Worm (Caenorhabditis elegans): ENCODE results near the gene sre-12.

sre-12 gene

ce11 chrV:6976047-6976446 is 2.9 kb downstream of the sre-12 start, which contains the start of gene srx-16:
srx-16 (plus strand) TSS chrV:6976347.
- TF ChIP-seq flt-1 (GFP tag; IDR thresholded peaks at IDR 0.05): no peak
- no peak for TF ChIP-seq med-1 (GFP tag; optimal IDR thresholded peaks at IDR 0.05; ENCODE audit: insufficient read depth)
- TF ChIP-seq tab-1 (GFP tag; IDR thresholded peaks at IDR 0.05): no peak
- TF ChIP-seq ref-1 (GFP tag; conservative IDR thresholded peaks at IDR 0.05): no peak
- TF ChIP-seq cog-1 (tag; optimal IDR thresholded peaks at IDR 0.05): no peak
- no peak for TF ChIP-seq ztf-23 (GFP tag; IDR thresholded peaks at IDR 0.05)
- TF ChIP-seq klf-2 (GFP tag; conservative IDR thresholded peaks at IDR 0.05): no peak
- TF ChIP-seq ztf-29 (GFP tag; IDR thresholded peaks at IDR 0.05): no peak
- no peak for TF ChIP-seq T22C8.4 (GFP tag; IDR thresholded peaks at IDR 0.05)

- no peak for TF ChIP-seq med-1 (GFP tag; optimal IDR thresholded peaks at IDR 0.05; ENCODE audit: insufficient read depth)
- TF ChIP-seq flt-1 (GFP tag; IDR thresholded peaks at IDR 0.05): no peak
- no peak for TF ChIP-seq ztf-23 (GFP tag; IDR thresholded peaks at IDR 0.05)
- no peak for TF ChIP-seq klf-2 (GFP tag; conservative IDR thresholded peaks at IDR 0.05)
- TF ChIP-seq ref-1 (GFP tag; conservative IDR thresholded peaks at IDR 0.05): no peak
- TF ChIP-seq tab-1 (GFP tag; IDR thresholded peaks at IDR 0.05): no peak
- TF ChIP-seq T22C8.4 (GFP tag; IDR thresholded peaks at IDR 0.05): no peak
- TF ChIP-seq ztf-29 (GFP tag; IDR thresholded peaks at IDR 0.05): no peak
- no peak for TF ChIP-seq cog-1 (tag; optimal IDR thresholded peaks at IDR 0.05)
Observed at ce11 chrV:6971567-6971966, 7.4 kb downstream of the sre-12 start, which contains the start of gene srx-59. srx-59 (plus strand) TSS chrV:6971867.

ce11 chrV:6969950-6970532 is 8.9 kb downstream of the sre-12 start, which contains the start of gene ptr-15:
ptr-15 (minus strand) TSS chrV:6970000.
- TF ChIP-seq med-1 (GFP tag; optimal IDR thresholded peaks at IDR 0.05; ENCODE audit: insufficient read depth) (no peak), flt-1 (GFP tag; IDR thresholded peaks at IDR 0.05) (no peak), ztf-29 (GFP tag; IDR thresholded peaks at IDR 0.05) (no peak)

- TF ChIP-seq ref-1 (GFP tag; conservative IDR thresholded peaks at IDR 0.05) (no peak), med-1 (GFP tag; optimal IDR thresholded peaks at IDR 0.05; ENCODE audit: insufficient read depth) (no peak), tab-1 (GFP tag; IDR thresholded peaks at IDR 0.05) (no peak), klf-2 (GFP tag; conservative IDR thresholded peaks at IDR 0.05) (no peak), flt-1 (GFP tag; IDR thresholded peaks at IDR 0.05) (no peak), T22C8.4 (GFP tag; IDR thresholded peaks at IDR 0.05) (no peak), ztf-23 (GFP tag; IDR thresholded peaks at IDR 0.05) (no peak), cog-1 (tag; optimal IDR thresholded peaks at IDR 0.05) (no peak), ztf-29 (GFP tag; IDR thresholded peaks at IDR 0.05) (no peak)
Observed at ce11 chrV:6956237-6956636, 22.7 kb downstream of the sre-12 start, which contains the start of gene mec-1. mec-1 (plus strand) TSS chrV:6956537.

ce11 chrV:6953797-6954196 is 25.1 kb downstream of the sre-12 start, which contains the start of gene srg-31:
srg-31 (minus strand) TSS chrV:6953897.
- no peak for TF ChIP-seq ztf-29 (GFP tag; IDR thresholded peaks at IDR 0.05)
- TF ChIP-seq tab-1 (GFP tag; IDR thresholded peaks at IDR 0.05): no peak
- TF ChIP-seq med-1 (GFP tag; optimal IDR thresholded peaks at IDR 0.05; ENCODE audit: insufficient read depth): no peak
- no peak for TF ChIP-seq flt-1 (GFP tag; IDR thresholded peaks at IDR 0.05)
- no peak for TF ChIP-seq klf-2 (GFP tag; conservative IDR thresholded peaks at IDR 0.05)
- TF ChIP-seq ztf-23 (GFP tag; IDR thresholded peaks at IDR 0.05): no peak
- no peak for TF ChIP-seq ref-1 (GFP tag; conservative IDR thresholded peaks at IDR 0.05)
- no peak for TF ChIP-seq T22C8.4 (GFP tag; IDR thresholded peaks at IDR 0.05)
- TF ChIP-seq cog-1 (tag; optimal IDR thresholded peaks at IDR 0.05): no peak

- TF ChIP-seq T22C8.4 (GFP tag; IDR thresholded peaks at IDR 0.05): no peak
- no peak for TF ChIP-seq cog-1 (tag; optimal IDR thresholded peaks at IDR 0.05)
- no peak for TF ChIP-seq flt-1 (GFP tag; IDR thresholded peaks at IDR 0.05)
- no peak for TF ChIP-seq ztf-29 (GFP tag; IDR thresholded peaks at IDR 0.05)
- no peak for TF ChIP-seq ref-1 (GFP tag; conservative IDR thresholded peaks at IDR 0.05)
- no peak for TF ChIP-seq tab-1 (GFP tag; IDR thresholded peaks at IDR 0.05)
- no peak for TF ChIP-seq med-1 (GFP tag; optimal IDR thresholded peaks at IDR 0.05; ENCODE audit: insufficient read depth)
- TF ChIP-seq klf-2 (GFP tag; conservative IDR thresholded peaks at IDR 0.05): no peak
- no peak for TF ChIP-seq ztf-23 (GFP tag; IDR thresholded peaks at IDR 0.05)
Observed at ce11 chrV:6951306-6951705, 27.6 kb downstream of the sre-12 start, which contains the start of gene T07H8.11. T07H8.11 (minus strand) TSS chrV:6951406.

ce11 chrV:6949770-6950169 is 29.1 kb downstream of the sre-12 start, which contains the start of gene Y57E12B.11:
Y57E12B.11 (minus strand) TSS chrV:6949870.
- TF ChIP-seq ztf-23 (GFP tag; IDR thresholded peaks at IDR 0.05) (no peak), ref-1 (GFP tag; conservative IDR thresholded peaks at IDR 0.05) (no peak), cog-1 (tag; optimal IDR thresholded peaks at IDR 0.05) (no peak), T22C8.4 (GFP tag; IDR thresholded peaks at IDR 0.05) (no peak), ztf-29 (GFP tag; IDR thresholded peaks at IDR 0.05) (no peak), klf-2 (GFP tag; conservative IDR thresholded peaks at IDR 0.05) (no peak), flt-1 (GFP tag; IDR thresholded peaks at IDR 0.05) (no peak), tab-1 (GFP tag; IDR thresholded peaks at IDR 0.05) (no peak), med-1 (GFP tag; optimal IDR thresholded peaks at IDR 0.05; ENCODE audit: insufficient read depth) (no peak)

ce11 chrV:6948225-6948624 is 30.7 kb downstream of the sre-12 start, which contains the start of gene Y57E12B.1:
Y57E12B.1 (plus strand) TSS chrV:6948525.
- TF ChIP-seq ref-1 (GFP tag; conservative IDR thresholded peaks at IDR 0.05) (no peak), med-1 (GFP tag; optimal IDR thresholded peaks at IDR 0.05; ENCODE audit: insufficient read depth) (no peak), tab-1 (GFP tag; IDR thresholded peaks at IDR 0.05) (no peak), ztf-23 (GFP tag; IDR thresholded peaks at IDR 0.05) (no peak), cog-1 (tag; optimal IDR thresholded peaks at IDR 0.05) (no peak), flt-1 (GFP tag; IDR thresholded peaks at IDR 0.05) (no peak), T22C8.4 (GFP tag; IDR thresholded peaks at IDR 0.05) (no peak), ztf-29 (GFP tag; IDR thresholded peaks at IDR 0.05) (no peak), klf-2 (GFP tag; conservative IDR thresholded peaks at IDR 0.05) (no peak)

ce11 chrV:6947442-6947841 is 31.5 kb downstream of the sre-12 start, which contains the start of gene Y57E12B.4:
Y57E12B.4 (minus strand) TSS chrV:6947542.
- no peak for TF ChIP-seq ztf-29 (GFP tag; IDR thresholded peaks at IDR 0.05)

ce11 chrV:6935878-6936277 is 43.0 kb downstream of the sre-12 start, which contains the start of gene Y57E12B.10:
Y57E12B.10 (minus strand) TSS chrV:6935978.
- no peak for TF ChIP-seq cog-1 (tag; optimal IDR thresholded peaks at IDR 0.05)
- no peak for TF ChIP-seq ztf-23 (GFP tag; IDR thresholded peaks at IDR 0.05)
- no peak for TF ChIP-seq flt-1 (GFP tag; IDR thresholded peaks at IDR 0.05)
- TF ChIP-seq med-1 (GFP tag; optimal IDR thresholded peaks at IDR 0.05; ENCODE audit: insufficient read depth): no peak
- no peak for TF ChIP-seq T22C8.4 (GFP tag; IDR thresholded peaks at IDR 0.05)
- TF ChIP-seq tab-1 (GFP tag; IDR thresholded peaks at IDR 0.05): no peak
- no peak for TF ChIP-seq ztf-29 (GFP tag; IDR thresholded peaks at IDR 0.05)
- no peak for TF ChIP-seq klf-2 (GFP tag; conservative IDR thresholded peaks at IDR 0.05)
- TF ChIP-seq ref-1 (GFP tag; conservative IDR thresholded peaks at IDR 0.05): no peak
